Worm (Caenorhabditis elegans) whole organism, L4 larva: ENCODE results near the gene ttm-1.

Experiments used
- D1046.2 ChIP-seq: fragments of 200-800 bp; sonication (Bioruptor generic); IDR thresholded peaks from 2 replicates; pipeline ENCODE4 v1.3.6; 2022; ENCODE audit warnings: missing genetic modification characterization, missing compliant biosample characterization
- F10B5.3 ChIP-seq: sonication (generic microtip); optimal IDR thresholded peaks from 2 replicates; lab custom pipeline; 2016; ENCODE audit warnings: mild to moderate bottlenecking, missing genetic modification characterization, missing compliant biosample characterization
- F26F4.8 ChIP-seq: fragments of 200-800 bp; sonication (Bioruptor generic); conservative IDR thresholded peaks from 2 replicates; pipeline ENCODE4 v1.3.6; 2022; ENCODE audit warnings: missing genetic modification characterization, missing compliant biosample characterization
- F37D6.2 ChIP-seq: sonication (generic microtip); optimal IDR thresholded peaks from 2 replicates; lab custom pipeline; 2016; ENCODE audit warnings: mild to moderate bottlenecking, missing genetic modification characterization, missing compliant biosample characterization
- F44E2.7 ChIP-seq: fragments of 200-800 bp; sonication (Bioruptor generic); IDR thresholded peaks from 2 replicates; pipeline ENCODE4 v2.1.2; 2022; ENCODE audit warnings: missing genetic modification characterization, missing compliant biosample characterization
- F49E8.2 ChIP-seq: sonication (generic microtip); optimal IDR thresholded peaks from 2 replicates; lab custom pipeline; 2016; ENCODE audit warnings: missing compliant biosample characterization, mild to moderate bottlenecking, missing genetic modification characterization, borderline replicate concordance
- ZK546.5 ChIP-seq, 2 experiments: sonication (generic microtip); optimal IDR thresholded peaks; 2 replicates each; lab custom pipeline; 2017; ENCODE audit warnings: missing biosample characterization in 2 of 2, missing genetic modification characterization in 2 of 2
- ama-1 ChIP-seq: fragments of 150-350 bp; optimal IDR thresholded peaks from 2 replicates; lab custom pipeline; 2014; ENCODE audit warnings: inconsistent platforms, mixed read lengths
- ceh-20 ChIP-seq: fragments of 200-800 bp; sonication (Bioruptor generic); IDR thresholded peaks from 2 replicates; pipeline ENCODE4 v1.3.6; 2022; ENCODE audit warnings: missing genetic modification reagents, missing genetic modification characterization, missing compliant biosample characterization
- ceh-62 ChIP-seq: sonication (generic microtip); optimal IDR thresholded peaks from 2 replicates; lab custom pipeline; 2017; ENCODE audit warnings: missing biosample characterization, missing genetic modification characterization
- daf-16 ChIP-seq, 3 experiments: sonication (generic microtip); optimal IDR thresholded peaks; 2 replicates each; lab custom pipeline; 2016 to 2017; ENCODE audit warnings: missing genetic modification characterization in 3 of 3, missing genetic modification reagents in 3 of 3, mild to moderate bottlenecking in 2 of 3, missing compliant biosample characterization in 2 of 3, missing biosample characterization in 1 of 3, moderate library complexity in 1 of 3
- daf-8 ChIP-seq: fragments of 200-800 bp; sonication (Bioruptor generic); IDR thresholded peaks from 2 replicates; pipeline ENCODE4 v1.3.6; 2022; ENCODE audit warnings: missing genetic modification characterization, missing compliant biosample characterization
- dmd-6 ChIP-seq: fragments of 200-800 bp; sonication (Bioruptor generic); IDR thresholded peaks from 2 replicates; pipeline ENCODE4 v1.3.6; 2022; ENCODE audit warnings: missing genetic modification reagents, missing genetic modification characterization, missing compliant biosample characterization
- dpl-1 ChIP-seq: fragments of 150-350 bp; optimal IDR thresholded peaks from 2 replicates; lab custom pipeline; 2014; ENCODE audit warnings: missing biosample characterization, missing genetic modification reagents, missing genetic modification characterization
- duxl-1 ChIP-seq: sonication (generic microtip); optimal IDR thresholded peaks from 2 replicates; lab custom pipeline; 2016; ENCODE audit warnings: mild to moderate bottlenecking, missing genetic modification characterization, moderate library complexity, missing compliant biosample characterization; ENCODE audit not compliant: poor library complexity
- egl-27 ChIP-seq: sonication (generic microtip); optimal IDR thresholded peaks from 3 replicates; lab custom pipeline; 2017; ENCODE audit warnings: missing biosample characterization, missing genetic modification reagents, missing genetic modification characterization
- egl-43 ChIP-seq: fragments of 200-800 bp; sonication (Bioruptor generic); IDR thresholded peaks from 2 replicates; pipeline ENCODE4 v1.3.6; 2022; ENCODE audit warnings: missing genetic modification reagents, missing genetic modification characterization, missing compliant biosample characterization
- fos-1 ChIP-seq: fragments of 150-350 bp; optimal IDR thresholded peaks from 2 replicates; lab custom pipeline; 2014; ENCODE audit warnings: missing biosample characterization, missing genetic modification characterization
- gei-8 ChIP-seq: fragments of 200-800 bp; sonication (Bioruptor generic); optimal IDR thresholded peaks from 2 replicates; lab custom pipeline; 2018; ENCODE audit warnings: mild to moderate bottlenecking, missing genetic modification characterization, missing compliant biosample characterization
- hlh-11 ChIP-seq: fragments of 200-800 bp; sonication (Bioruptor generic); optimal IDR thresholded peaks from 2 replicates; lab custom pipeline; 2018; ENCODE audit warnings: mild to moderate bottlenecking, missing genetic modification characterization, missing compliant biosample characterization
- hlh-30 ChIP-seq: sonication (generic microtip); optimal IDR thresholded peaks from 2 replicates; lab custom pipeline; 2017; ENCODE audit warnings: antibody characterized with exemption, mild to moderate bottlenecking, missing genetic modification characterization, missing compliant biosample characterization; ENCODE audit not compliant: insufficient read depth
- hmg-1.1 ChIP-seq: fragments of 200-800 bp; sonication (Bioruptor generic); IDR thresholded peaks from 2 replicates; pipeline ENCODE4 v1.3.6; 2022; ENCODE audit warnings: missing genetic modification reagents, missing genetic modification characterization, missing compliant biosample characterization
- lin-15B ChIP-seq: fragments of 150-350 bp; sonication (generic microtip); optimal IDR thresholded peaks from 3 replicates; lab custom pipeline; 2014; ENCODE audit warnings: missing biosample characterization, missing genetic modification characterization
- lin-38 ChIP-seq: fragments of 200-800 bp; sonication (Bioruptor generic); IDR thresholded peaks from 2 replicates; pipeline ENCODE4 v1.3.6; 2022; ENCODE audit warnings: missing genetic modification reagents, missing genetic modification characterization, missing compliant biosample characterization
- lin-39 ChIP-seq: fragments of 150-350 bp; optimal IDR thresholded peaks from 2 replicates; lab custom pipeline; 2014; ENCODE audit warnings: missing biosample characterization, missing genetic modification reagents, missing genetic modification characterization
- lsy-2 ChIP-seq, 2 experiments: fragments of 150-350 bp in 1 of 2; sonication (generic microtip) in 1 of 2; optimal IDR thresholded peaks; 2 replicates each; lab custom pipeline; 2014 to 2017; ENCODE audit warnings: missing biosample characterization in 2 of 2, missing genetic modification characterization in 2 of 2
- mdl-1 ChIP-seq, 2 experiments: fragments of 150-350 bp in 1 of 2; sonication (generic microtip) in 1 of 2; optimal IDR thresholded peaks; 2 replicates each; lab custom pipeline; 2014 to 2017; ENCODE audit warnings: missing biosample characterization in 2 of 2, missing genetic modification characterization in 2 of 2
- mdt-29 ChIP-seq: fragments of 200-800 bp; sonication (Bioruptor generic); IDR thresholded peaks from 2 replicates; pipeline ENCODE4 v1.3.6; 2022; ENCODE audit warnings: missing genetic modification reagents, missing genetic modification characterization, missing compliant biosample characterization
- mes-2 ChIP-seq: sonication (generic microtip); optimal IDR thresholded peaks from 2 replicates; lab custom pipeline; 2016; ENCODE audit warnings: missing genotype, mild to moderate bottlenecking, missing genetic modification characterization, missing compliant biosample characterization; ENCODE audit not compliant: poor library complexity, severe bottlenecking
- mxl-3 ChIP-seq: fragments of 200-800 bp; sonication (Bioruptor generic); optimal IDR thresholded peaks from 2 replicates; lab custom pipeline; 2018; ENCODE audit warnings: mild to moderate bottlenecking, missing genetic modification characterization, missing compliant biosample characterization
- nhr-10 ChIP-seq: fragments of 150-350 bp; optimal IDR thresholded peaks from 2 replicates; lab custom pipeline; 2014; ENCODE audit warnings: missing biosample characterization, missing genetic modification characterization
- nhr-237 ChIP-seq: sonication (generic microtip); optimal IDR thresholded peaks from 2 replicates; lab custom pipeline; 2017; ENCODE audit warnings: missing biosample characterization, missing genetic modification characterization
- nhr-42 ChIP-seq: fragments of 200-800 bp; sonication (Bioruptor generic); IDR thresholded peaks from 2 replicates; pipeline ENCODE4 v1.3.6; 2022; ENCODE audit warnings: missing genetic modification characterization, missing compliant biosample characterization
- nhr-6 ChIP-seq: fragments of 150-350 bp; optimal IDR thresholded peaks from 2 replicates; lab custom pipeline; 2014; ENCODE audit warnings: missing biosample characterization, missing genetic modification characterization
- pha-4 ChIP-seq, 2 experiments: fragments of 150-350 bp in 1 of 2; fragments of 200-800 bp in 1 of 2; sonication (Bioruptor generic) in 1 of 2; IDR thresholded peaks in 1 of 2; optimal IDR thresholded peaks in 1 of 2; 2 replicates each; pipeline versions ENCODE4 v1.3.6 to Lab custom; 2014 to 2022; ENCODE audit warnings: missing genetic modification characterization in 2 of 2, missing genetic modification reagents in 2 of 2, missing biosample characterization in 1 of 2, missing compliant biosample characterization in 1 of 2
- rbr-2 ChIP-seq: sonication (generic microtip); optimal IDR thresholded peaks from 2 replicates; lab custom pipeline; 2016; ENCODE audit warnings: missing genotype, missing genetic modification characterization, missing compliant biosample characterization
- sdz-12 ChIP-seq: fragments of 200-800 bp; sonication (Bioruptor generic); optimal IDR thresholded peaks from 2 replicates; lab custom pipeline; 2018; ENCODE audit warnings: mild to moderate bottlenecking, missing genetic modification characterization, missing compliant biosample characterization
- set-16 ChIP-seq: fragments of 200-800 bp; sonication (Bioruptor generic); IDR thresholded peaks from 2 replicates; pipeline ENCODE4 v1.3.6; 2022; ENCODE audit warnings: missing genetic modification reagents, missing genetic modification characterization, missing compliant biosample characterization
- skn-1 ChIP-seq: fragments of 150-350 bp; optimal IDR thresholded peaks from 2 replicates; lab custom pipeline; 2014; ENCODE audit warnings: missing biosample characterization, missing genetic modification characterization
- tag-97 ChIP-seq: fragments of 200-800 bp; sonication (Bioruptor generic); IDR thresholded peaks from 2 replicates; pipeline ENCODE4 v1.3.6; 2022; ENCODE audit warnings: missing genetic modification characterization, missing compliant biosample characterization
- tra-1 ChIP-seq: fragments of 200-800 bp; sonication (Bioruptor generic); IDR thresholded peaks from 2 replicates; pipeline ENCODE4 v1.3.6; 2022; ENCODE audit warnings: missing genetic modification reagents, missing genetic modification characterization, missing compliant biosample characterization
- zip-2 ChIP-seq: fragments of 150-350 bp; optimal IDR thresholded peaks from 2 replicates; lab custom pipeline; 2014; ENCODE audit warnings: missing biosample characterization, missing genetic modification characterization
- ztf-7 ChIP-seq: fragments of 150-350 bp; optimal IDR thresholded peaks from 2 replicates; lab custom pipeline; 2014; ENCODE audit warnings: missing biosample characterization, missing genetic modification characterization

The ttm-1 gene

ce11 chrIII:12951362-12952228 is 15.2 kb downstream of the ttm-1 start, which contains the start of gene Y39E4A.1 (continued):
- TF ChIP-seq mes-2 (tag; lab: Kevin White, UChicago) (no peak), zip-2 (tag; lab: Kevin White, UChicago) (no peak), F44E2.7 (GFP tag; lab: Robert Waterston, UW) (no peak), sdz-12 (GFP tag; lab: Kevin White, UChicago) (no peak), daf-8 (GFP tag; lab: Robert Waterston, UW) (no peak), dpl-1 (GFP tag; lab: Kevin White, UChicago) (no peak), hlh-30 (no peak), mxl-3 (GFP tag; lab: Kevin White, UChicago) (no peak), F37D6.2 (tag; lab: Kevin White, UChicago) (no peak), F49E8.2 (tag; lab: Kevin White, UChicago) (no peak), nhr-42 (GFP tag; lab: Robert Waterston, UW) (no peak), lin-15B (tag; lab: Kevin White, UChicago) (no peak), ceh-62 (no peak), tra-1 (GFP tag; lab: Robert Waterston, UW) (no peak), pha-4 (GFP tag; IDR thresholded peaks at IDR 0.05; lab: Robert Waterston, UW) (no peak), pha-4 (tag; optimal IDR thresholded peaks at IDR 0.05; lab: Kevin White, UChicago) (no peak), F26F4.8 (no peak), lsy-2 (tag; optimal IDR thresholded peaks at IDR 0.05; lab: Kevin White, UChicago) (no peak), duxl-1 (tag; lab: Kevin White, UChicago) (no peak), F10B5.3 (tag; lab: Kevin White, UChicago) (no peak), rbr-2 (tag; lab: Kevin White, UChicago) (no peak), lin-39 (no peak), daf-16 (GFP tag; optimal IDR thresholded peaks at IDR 0.05; lab: Kevin White, UChicago) (no peak), daf-16 (tag; optimal IDR thresholded peaks at IDR 0.05; lab: Kevin White, UChicago) (no peak), egl-43 (GFP tag; lab: Robert Waterston, UW) (peak; percentile 64; the same call in 1 of the 2 replicates), egl-27 (tag; lab: Kevin White, UChicago) (no peak), ZK546.5 (tag; optimal IDR thresholded peaks at IDR 0.05; lab: Kevin White, UChicago) (no peak), D1046.2 (GFP tag; lab: Robert Waterston, UW) (no peak), nhr-6 (no peak), nhr-237 (tag; lab: Kevin White, UChicago) (no peak)

ce11 chrIII:12945072-12945471 is 21.7 kb downstream of the ttm-1 start:
- peak; percentile 38; the same call in 1 of the 2 replicates for TF ChIP-seq ceh-20
- no peak for TF ChIP-seq tra-1 (GFP tag; lab: Robert Waterston, UW)
- no peak for TF ChIP-seq tag-97 (GFP tag; lab: Robert Waterston, UW)
- 0 out of 2 replicates have a peak, but pooled peaks have one; percentile 17 for TF ChIP-seq hmg-1.1 (GFP tag; lab: Robert Waterston, UW)

- TF ChIP-seq ztf-7 (tag; lab: Kevin White, UChicago) = no peak
Measured at ce11 chrIII:12944064-12944463, 22.7 kb downstream of the ttm-1 start.

ce11 chrIII:12942307-12942706 is 24.5 kb downstream of the ttm-1 start, which contains the start of gene unc-25:
unc-25 (plus strand) TSS chrIII:12942651.
- TF ChIP-seq ama-1 (lab: Kevin White, UChicago) = no peak
- TF ChIP-seq ztf-7 (tag; lab: Kevin White, UChicago) = no peak
- TF ChIP-seq skn-1 (tag; lab: Kevin White, UChicago) = no peak
- no peak for TF ChIP-seq nhr-10 (tag; lab: Kevin White, UChicago)
- TF ChIP-seq nhr-6 = no peak
- no peak for TF ChIP-seq nhr-237 (tag; lab: Kevin White, UChicago)
- TF ChIP-seq dmd-6 (GFP tag; lab: Robert Waterston, UW) = no peak
- 0 out of 2 replicates have a peak, but pooled peaks have one; percentile 23 for TF ChIP-seq mdt-29 (GFP tag; lab: Robert Waterston, UW)
- peak; percentile 6 for TF ChIP-seq gei-8 (GFP tag; lab: Kevin White, UChicago)
- peak; percentile 39; the same call in 1 of the 2 replicates for TF ChIP-seq set-16 (GFP tag; lab: Robert Waterston, UW)
- no peak for TF ChIP-seq mdl-1 (tag; optimal IDR thresholded peaks at IDR 0.05; lab: Kevin White, UChicago)
- TF ChIP-seq lin-38 (GFP tag; lab: Robert Waterston, UW) = peak; percentile 30; the same call in 1 of the 2 replicates
- TF ChIP-seq pha-4 (GFP tag; IDR thresholded peaks at IDR 0.05; lab: Robert Waterston, UW) = peak; percentile 49; the same call in 1 of the 2 replicates
- no peak for TF ChIP-seq pha-4 (tag; optimal IDR thresholded peaks at IDR 0.05; lab: Kevin White, UChicago)
- 0 out of 2 replicates have a peak, but pooled peaks have one; percentile 9 for TF ChIP-seq egl-43 (GFP tag; lab: Robert Waterston, UW)
- TF ChIP-seq fos-1 (tag; lab: Kevin White, UChicago) = no peak
- TF ChIP-seq hlh-11 (tag; lab: Kevin White, UChicago) = peak; percentile 3
- TF ChIP-seq F10B5.3 (tag; lab: Kevin White, UChicago) = no peak
